Fruit fly (Drosophila melanogaster) S2 (cell line): ENCODE measurements around the gene ND-20.

Experiments used
- CG8478 ChIP-seq: fragments of >200 bp; optimal IDR thresholded peaks from 2 replicates; lab custom pipeline; 2018
- CTCF ChIP-seq, 2 experiments: fragments of >200 bp; optimal IDR thresholded peaks; 2 replicates each; lab custom pipeline; 2018

Gene ND-20

DNA sequence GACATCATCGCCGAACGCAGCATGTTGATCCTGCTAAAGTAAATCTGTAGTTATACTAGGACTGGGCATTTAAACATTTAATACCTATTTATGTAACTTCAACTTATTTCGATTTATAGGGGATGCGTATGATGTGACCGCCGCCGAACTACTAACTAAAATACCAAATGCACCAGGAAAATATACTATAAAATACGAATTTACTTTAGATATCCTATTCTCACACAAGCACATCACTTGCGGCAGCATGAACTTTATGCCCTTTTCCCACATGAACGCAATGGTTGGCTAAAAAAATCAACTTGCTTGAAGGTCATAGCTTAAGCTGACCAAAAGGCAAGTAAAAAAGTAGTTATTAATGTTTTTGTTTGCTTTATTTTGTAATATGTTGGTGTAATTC is at the start of gene ND-20:
ND-20 (minus strand) TSS at position 155 of the 400 bp plus-strand sequence.
- TF ChIP-seq CG8478 (lab: Kevin White, UChicago) = no peak
- TF ChIP-seq CTCF (optimal IDR thresholded peaks at IDR 0.05; lab: Kevin White, UChicago) = peak in 1 of 2 experiments; percentile 18

DNA sequence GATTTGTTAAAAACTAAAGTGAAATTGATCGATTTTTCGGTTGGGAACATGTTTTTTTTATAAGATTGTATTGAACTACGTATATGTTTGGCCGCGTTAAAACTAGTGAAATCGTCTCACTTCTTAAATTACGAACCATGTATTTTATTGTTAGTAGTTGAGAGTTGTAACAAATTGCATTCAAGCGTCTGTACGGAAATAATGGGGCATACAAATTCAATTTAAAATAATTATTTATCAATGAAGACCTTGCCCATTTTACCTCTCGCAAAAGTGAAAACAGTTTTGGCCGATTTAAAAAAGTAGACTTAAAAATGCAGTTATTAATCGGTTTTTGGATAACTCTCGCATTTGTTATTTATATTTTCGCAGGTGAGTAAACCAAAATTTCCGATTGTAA is 22.2 kb upstream of the ND-20 start, which contains the start of gene Muc14A:
Muc14A (plus strand) TSS at position 301 of the 400 bp plus-strand sequence.
- TF ChIP-seq CTCF (optimal IDR thresholded peaks at IDR 0.05; lab: Kevin White, UChicago) = no peak
- no peak for TF ChIP-seq CG8478 (lab: Kevin White, UChicago)

DNA sequence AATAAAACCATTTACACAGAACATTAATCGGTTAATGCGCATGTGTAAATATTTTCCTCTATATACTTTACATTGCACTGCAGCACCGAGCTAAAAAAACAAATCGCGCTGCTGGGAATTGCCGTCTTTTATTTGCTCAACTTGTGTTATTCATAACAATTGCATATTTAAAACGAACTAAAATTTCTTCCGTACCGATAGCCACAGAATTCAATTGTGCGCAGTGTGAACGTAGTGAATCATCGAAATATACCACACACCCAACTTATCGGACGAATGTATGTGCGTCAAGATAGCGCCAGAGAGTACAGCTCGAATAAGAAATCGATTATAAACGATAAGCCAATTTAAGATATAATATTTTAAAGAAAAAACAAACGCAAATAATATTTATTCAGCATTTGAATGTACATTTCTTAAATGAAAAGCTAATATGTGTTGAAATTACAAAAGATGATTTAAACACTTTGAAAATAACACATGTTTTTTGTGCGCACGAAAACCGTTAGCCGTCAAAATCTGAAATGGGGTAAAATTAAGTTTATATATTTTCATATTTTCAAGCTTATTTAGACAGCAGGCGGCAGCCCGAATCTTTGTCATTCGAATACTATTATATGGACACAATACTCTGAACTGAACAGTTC is 19.1 kb upstream of the ND-20 start, which contains the start of the genes vap and CG12698:
vap (minus strand) TSS at position 262 of the 647 bp plus-strand sequence.
CG12698 (plus strand) TSS at position 597 of the 647 bp plus-strand sequence.
- peak in 1 of 2 experiments; percentile 0 for TF ChIP-seq CTCF (optimal IDR thresholded peaks at IDR 0.05; lab: Kevin White, UChicago)
- TF ChIP-seq CG8478 (lab: Kevin White, UChicago) = no peak

DNA sequence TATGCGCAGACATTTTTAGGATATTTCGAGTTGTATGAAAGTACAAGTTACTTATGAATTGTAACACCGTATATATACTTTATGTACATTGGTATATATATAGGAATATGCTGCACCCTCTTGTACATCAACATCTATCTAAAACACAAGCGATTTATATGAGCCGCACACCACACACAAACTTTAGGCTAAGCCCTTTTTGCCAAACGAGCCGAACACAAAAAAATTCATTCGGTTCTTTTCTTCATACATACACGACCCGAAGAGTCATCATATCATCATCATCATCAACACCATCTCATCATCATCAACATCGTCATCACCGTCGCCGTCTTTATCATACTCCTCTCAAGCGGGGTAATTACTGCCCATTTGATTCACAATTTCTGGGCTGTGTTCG is 18.5 kb upstream of the ND-20 start:
- TF ChIP-seq CG8478 (lab: Kevin White, UChicago) (no peak), CTCF (optimal IDR thresholded peaks at IDR 0.05; lab: Kevin White, UChicago) (no peak)

DNA sequence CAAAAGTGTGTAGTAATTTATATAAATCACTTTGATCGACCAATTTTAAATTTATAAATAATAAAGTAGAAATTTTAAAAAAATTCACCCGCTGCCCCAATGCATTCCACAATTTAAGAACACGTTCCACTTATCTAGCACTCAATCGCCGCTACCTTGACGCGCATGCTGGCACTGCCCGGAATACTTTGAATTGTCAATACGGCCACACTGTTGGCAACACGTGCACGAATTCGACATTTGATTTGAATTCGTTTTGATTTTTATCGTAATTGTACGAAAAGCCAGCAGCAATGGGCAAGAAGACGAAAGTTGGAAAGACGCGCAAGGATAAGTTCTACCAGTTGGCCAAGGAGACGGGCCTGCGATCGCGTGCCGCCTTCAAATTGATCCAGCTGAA is 10.2 kb upstream of the ND-20 start, which contains the start of gene CG8939:
CG8939 (plus strand) TSS at position 186 of the 400 bp plus-strand sequence.
- TF ChIP-seq CTCF (optimal IDR thresholded peaks at IDR 0.05; lab: Kevin White, UChicago) (no peak), CG8478 (lab: Kevin White, UChicago) (no peak)

DNA sequence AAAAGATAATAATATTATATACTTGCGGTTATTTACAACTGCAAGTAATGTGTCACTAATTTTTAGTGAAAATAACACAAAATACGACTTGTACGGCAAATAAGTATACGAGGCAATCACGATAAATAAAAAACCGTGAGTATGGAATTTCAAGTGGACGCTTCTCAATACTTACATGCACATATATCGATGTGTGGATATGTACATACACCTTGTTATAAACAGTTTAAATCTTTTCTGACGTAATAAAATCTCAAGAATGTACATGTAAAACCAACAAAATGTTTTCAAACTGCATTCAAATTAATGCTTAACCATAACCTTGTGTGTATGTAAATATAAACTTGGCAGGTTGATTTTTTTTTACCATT is 5.9 kb upstream of the ND-20 start:
- no peak for TF ChIP-seq CG8478 (lab: Kevin White, UChicago)
- TF ChIP-seq CTCF (optimal IDR thresholded peaks at IDR 0.05; lab: Kevin White, UChicago) = no peak

DNA sequence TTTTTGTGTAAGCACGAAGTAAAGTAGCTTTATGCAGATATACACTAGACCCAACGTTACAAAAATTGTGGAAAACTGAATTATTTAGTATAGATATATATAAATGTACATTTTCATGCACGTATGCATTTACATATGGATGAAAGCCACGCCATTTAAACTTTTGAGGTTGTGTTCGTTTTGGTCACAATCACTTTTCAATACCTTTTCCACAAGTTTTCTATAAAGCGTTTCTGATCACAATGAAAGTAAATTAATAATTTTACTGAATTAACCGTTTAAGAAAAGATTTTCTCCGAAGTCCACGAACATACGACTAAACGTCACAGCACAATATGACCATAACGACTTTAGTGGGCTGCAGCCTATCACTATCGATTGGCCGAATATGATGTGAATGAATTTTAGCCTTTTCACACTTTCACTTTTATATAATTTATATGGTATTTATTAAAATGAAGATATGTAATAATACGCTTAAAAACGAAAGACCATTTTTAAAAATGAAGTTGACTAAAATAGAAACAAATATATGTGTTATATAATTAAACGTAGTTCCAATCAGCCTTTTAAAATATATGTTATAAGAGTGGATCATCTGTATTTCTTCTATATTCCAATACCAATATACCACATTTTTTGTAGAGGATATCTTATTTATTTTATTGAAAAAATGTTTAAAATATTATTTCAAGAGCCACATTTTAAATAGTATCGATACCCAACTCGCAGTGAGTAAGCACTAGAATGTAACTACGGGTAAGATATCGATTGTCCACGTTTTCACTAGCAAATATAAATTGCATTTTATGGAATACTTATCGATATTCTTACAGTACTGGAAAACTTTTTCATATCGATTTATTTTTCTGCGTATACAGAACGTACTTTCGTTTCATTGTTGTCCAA is 5.3 kb upstream of the ND-20 start, which contains the start of the genes CG46312, eIF5 and exd:
CG46312 (minus strand) TSS at position 357 of the 909 bp plus-strand sequence.
eIF5 (minus strand) TSS at position 357 of the 909 bp plus-strand sequence.
exd (plus strand) TSS at position 851 of the 909 bp plus-strand sequence.
- TF ChIP-seq CG8478 (lab: Kevin White, UChicago) = no peak
- no peak for TF ChIP-seq CTCF (optimal IDR thresholded peaks at IDR 0.05; lab: Kevin White, UChicago)

DNA sequence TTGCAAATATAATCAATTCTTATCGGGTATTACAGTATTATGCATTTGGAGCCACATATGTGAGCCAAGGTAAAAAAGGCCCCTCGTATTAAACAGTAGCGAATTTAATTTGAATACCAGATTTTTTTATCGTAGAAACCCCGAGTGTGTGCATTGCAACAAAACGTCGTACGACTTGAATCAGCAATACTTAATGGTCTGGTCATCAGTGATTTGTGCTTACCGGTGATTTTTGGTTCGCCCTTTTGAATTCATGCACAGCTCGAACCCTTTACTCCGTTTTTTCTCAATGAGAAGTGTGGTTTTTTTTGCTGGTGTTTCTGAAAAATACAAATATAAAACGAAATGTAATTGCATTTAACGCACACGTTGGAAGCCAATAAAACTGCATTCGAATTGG is 3.0 kb upstream of the ND-20 start:
- TF ChIP-seq CG8478 (lab: Kevin White, UChicago) (no peak), CTCF (optimal IDR thresholded peaks at IDR 0.05; lab: Kevin White, UChicago) (no peak)

DNA sequence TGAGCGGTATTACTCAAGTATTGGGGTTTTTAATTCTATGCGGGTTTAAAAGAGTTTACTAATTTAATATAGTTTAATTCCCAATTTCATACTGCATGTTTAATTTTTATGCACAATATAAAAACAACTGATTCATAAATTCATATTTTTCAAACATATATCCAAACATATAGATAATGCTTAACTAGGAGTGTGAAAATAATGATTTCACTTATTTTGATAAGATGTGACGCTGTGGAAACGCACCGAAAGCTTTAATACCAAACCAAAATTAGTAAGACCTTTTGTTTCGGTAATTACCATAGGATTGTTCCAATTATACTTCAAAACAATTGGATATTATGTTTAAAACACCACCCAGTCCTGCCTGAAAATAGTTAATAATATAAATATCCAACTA is 3.1 kb downstream of the ND-20 start, which contains the start of gene Slc25A46a:
Slc25A46a (plus strand) TSS at position 272 of the 400 bp plus-strand sequence.
- TF ChIP-seq CG8478 (lab: Kevin White, UChicago) (no peak), CTCF (optimal IDR thresholded peaks at IDR 0.05; lab: Kevin White, UChicago) (no peak)

DNA sequence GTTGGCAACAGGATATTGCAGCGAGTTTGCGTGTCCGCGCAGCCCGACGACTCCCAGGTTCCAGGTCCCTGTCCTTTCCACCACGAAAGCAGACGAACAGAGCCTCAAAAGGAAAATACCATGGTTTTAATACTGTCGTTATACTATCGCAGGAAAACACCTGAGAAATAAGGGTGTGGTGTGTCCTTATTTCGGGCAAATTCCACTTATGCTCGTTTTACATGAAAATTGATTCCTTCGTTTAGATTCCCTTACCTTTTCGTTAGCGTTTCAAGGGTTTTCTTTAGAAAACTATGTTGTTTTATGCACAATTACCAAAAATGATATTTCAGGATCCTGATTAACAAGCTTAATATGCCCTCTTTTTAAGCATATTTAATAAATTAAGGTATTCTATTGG is 3.8 kb downstream of the ND-20 start, which contains the start of gene Cep164:
Cep164 (minus strand) TSS at position 101 of the 400 bp plus-strand sequence.
- TF ChIP-seq CTCF (optimal IDR thresholded peaks at IDR 0.05; lab: Kevin White, UChicago) = no peak
- no peak for TF ChIP-seq CG8478 (lab: Kevin White, UChicago)

DNA sequence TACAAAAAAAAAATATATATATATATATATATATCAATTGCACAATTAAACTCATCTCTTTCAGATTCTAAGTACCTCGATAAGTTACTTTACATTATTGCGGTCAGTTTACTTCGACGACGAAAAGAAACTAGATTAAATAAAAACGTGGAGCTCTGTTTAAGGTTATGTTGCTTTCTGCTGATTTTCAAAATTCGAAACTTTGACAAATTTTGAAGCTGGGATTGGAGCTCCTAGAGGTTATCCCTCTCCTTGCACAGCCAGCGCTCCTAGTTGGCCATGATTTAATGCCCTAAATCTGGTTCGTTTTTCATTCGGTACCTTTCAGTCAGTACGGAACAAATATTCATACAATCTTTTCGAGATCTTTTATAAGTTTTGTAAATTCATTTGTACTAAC is 10.0 kb downstream of the ND-20 start, which contains the start of gene CG42766:
CG42766 (plus strand) TSS at position 301 of the 400 bp plus-strand sequence.
- TF ChIP-seq CTCF (optimal IDR thresholded peaks at IDR 0.05; lab: Kevin White, UChicago) (no peak), CG8478 (lab: Kevin White, UChicago) (no peak)

DNA sequence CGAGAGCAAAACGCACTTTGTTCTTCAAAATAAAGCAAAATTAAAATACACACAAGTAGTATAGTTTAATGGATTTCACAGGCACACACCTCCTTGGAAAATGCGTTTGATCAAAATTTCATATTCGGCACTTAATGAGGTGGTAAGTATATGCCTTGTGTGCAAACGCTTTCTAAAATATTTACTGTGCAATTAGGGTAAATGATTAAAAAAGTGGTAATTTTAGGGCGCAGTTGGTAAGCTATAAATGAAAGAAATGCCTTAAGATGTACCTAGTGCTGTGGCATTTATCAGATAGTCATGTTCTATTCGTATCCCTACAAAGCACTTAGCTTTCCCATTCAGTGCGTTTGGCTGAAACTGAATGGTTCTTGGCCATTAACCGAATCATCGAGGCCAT is 12.5 kb downstream of the ND-20 start, which contains the start of gene Or13a:
Or13a (plus strand) TSS at position 301 of the 400 bp plus-strand sequence.
- TF ChIP-seq CTCF (optimal IDR thresholded peaks at IDR 0.05; lab: Kevin White, UChicago) (no peak), CG8478 (lab: Kevin White, UChicago) (no peak)

DNA sequence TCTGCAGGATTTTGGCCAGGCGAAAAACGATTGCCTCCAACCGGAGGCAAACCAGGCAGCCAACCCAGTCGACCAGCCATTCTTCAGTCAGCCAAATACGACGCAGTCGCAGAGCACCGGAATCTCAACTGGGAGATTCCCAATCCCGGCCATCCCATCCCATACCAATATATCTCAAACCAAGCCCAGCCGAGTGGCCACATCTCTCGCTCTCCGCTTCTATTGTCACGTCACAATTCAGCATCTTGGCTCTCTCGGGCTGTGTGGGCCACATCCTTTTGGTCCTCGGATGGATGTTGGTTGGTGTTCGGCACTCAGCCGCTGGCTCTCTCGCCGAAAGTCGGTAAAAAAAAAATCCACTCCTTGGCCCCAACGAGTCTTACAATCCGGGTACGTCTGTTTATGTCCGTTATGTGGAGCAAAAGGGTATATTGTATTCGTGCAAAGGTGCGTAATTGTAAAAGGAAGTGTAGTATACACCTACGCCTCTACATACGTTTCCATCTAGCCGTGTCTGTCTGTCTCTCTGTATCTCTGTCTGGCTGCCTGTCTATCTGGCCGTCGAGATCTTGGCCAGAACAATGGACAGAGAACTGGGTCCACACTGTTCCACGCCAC is 13.3 kb downstream of the ND-20 start, which contains the start of gene mmd:
mmd (minus strand) TSS at position 3 of the 618 bp plus-strand sequence.
- TF ChIP-seq CTCF (optimal IDR thresholded peaks at IDR 0.05; lab: Kevin White, UChicago) (no peak), CG8478 (lab: Kevin White, UChicago) (no peak)

DNA sequence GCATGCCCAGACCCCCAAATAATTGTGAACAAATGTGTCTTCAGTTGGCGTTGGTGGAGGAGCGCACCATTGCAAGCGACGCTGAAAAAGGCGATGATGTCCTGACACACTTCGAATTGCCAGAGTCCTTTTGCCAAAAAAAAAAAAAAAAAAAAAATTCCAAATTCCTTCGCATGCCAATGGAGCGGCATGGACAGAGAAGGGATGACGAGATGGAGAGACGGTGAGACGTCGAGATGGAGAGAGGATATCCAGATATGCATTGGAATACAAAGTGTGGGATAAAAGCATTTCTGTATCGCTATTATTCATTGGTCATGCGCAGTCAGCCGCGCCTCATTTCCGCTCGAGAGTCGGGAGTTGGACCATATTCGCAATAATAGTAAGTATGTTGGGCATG is 15.0 kb downstream of the ND-20 start:
- TF ChIP-seq CTCF (optimal IDR thresholded peaks at IDR 0.05; lab: Kevin White, UChicago) = no peak
- no peak for TF ChIP-seq CG8478 (lab: Kevin White, UChicago)
